Worm (Caenorhabditis elegans): ENCODE results near the gene srj-37.

srj-37 gene

DNA sequence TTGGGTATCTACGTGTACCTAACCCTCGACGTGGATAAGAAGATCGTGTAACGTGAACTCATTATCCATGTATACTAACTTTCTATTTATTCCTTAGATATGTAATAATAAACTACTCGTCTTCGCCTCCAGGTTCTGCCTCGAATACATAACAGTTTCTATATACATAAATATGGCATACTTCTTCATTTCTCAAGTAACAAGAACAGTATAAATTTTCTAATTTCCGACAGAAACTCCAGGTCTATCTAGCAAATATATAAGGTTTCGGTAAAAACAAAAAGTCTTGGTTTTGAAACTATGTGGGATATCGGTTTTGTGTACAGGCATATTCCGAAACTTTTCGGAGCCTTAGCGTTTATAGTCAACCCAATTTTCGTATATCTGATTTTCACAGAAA lies at the start of gene srj-37:
srj-37 (plus strand) TSS at position 301 of the 400 bp plus-strand sequence.
- TF ChIP-seq pros-1 (tag; optimal IDR thresholded peaks at IDR 0.05) (no peak), eyg-1 (tag; optimal IDR thresholded peaks at IDR 0.05) (no peak), ceh-24 (tag; optimal IDR thresholded peaks at IDR 0.05) (no peak), ztf-16 (tag; optimal IDR thresholded peaks at IDR 0.05) (no peak), dmd-4 (tag; optimal IDR thresholded peaks at IDR 0.05; ENCODE audit: borderline replicate concordance) (no peak), che-1 (tag; optimal IDR thresholded peaks at IDR 0.05) (no peak), tbx-7 (tag; optimal IDR thresholded peaks at IDR 0.05) (no peak), fkh-10 (GFP tag; optimal IDR thresholded peaks at IDR 0.05) (no peak), ceh-18 (tag; optimal IDR thresholded peaks at IDR 0.05) (no peak), mec-3 (tag; optimal IDR thresholded peaks at IDR 0.05; ENCODE audit: borderline replicate concordance) (no peak), unc-3 (GFP tag; conservative IDR thresholded peaks at IDR 0.05) (no peak), unc-3 (tag; optimal IDR thresholded peaks at IDR 0.05) (no peak), ceh-14 (tag; optimal IDR thresholded peaks at IDR 0.05) (no peak), tbx-2 (tag; optimal IDR thresholded peaks at IDR 0.05) (no peak), ets-4 (tag; optimal IDR thresholded peaks at IDR 0.05) (no peak), C38D4.7 (GFP tag; optimal IDR thresholded peaks at IDR 0.05) (no peak), lim-6 (tag; optimal IDR thresholded peaks at IDR 0.05) (no peak), ahr-1 (tag; optimal IDR thresholded peaks at IDR 0.05) (no peak), pat-9 (tag; optimal IDR thresholded peaks at IDR 0.05) (no peak), ceh-31 (tag; optimal IDR thresholded peaks at IDR 0.05) (no peak), fkh-6 (tag; optimal IDR thresholded peaks at IDR 0.05) (no peak)

DNA sequence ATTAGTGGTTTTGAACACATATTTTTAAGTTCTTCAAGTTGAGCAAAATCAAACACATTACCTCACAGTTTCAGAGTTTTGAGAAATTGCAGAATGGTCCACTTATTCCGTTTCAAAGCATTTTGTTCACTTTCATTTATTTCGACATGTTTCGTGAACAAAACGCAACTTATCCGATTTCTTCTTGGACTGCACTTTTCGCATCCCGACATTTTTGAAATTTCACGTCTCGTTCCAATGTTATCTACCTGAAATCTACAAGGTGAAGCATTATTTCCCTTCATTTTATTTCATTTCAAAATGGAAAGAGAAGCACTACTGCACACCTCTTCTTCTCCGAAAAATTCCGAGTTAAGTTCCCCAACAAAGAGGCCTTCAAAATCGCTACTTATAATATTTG lies 48.2 kb upstream of the srj-37 start, which contains the start of gene ZK488.6:
ZK488.6 (plus strand) TSS at position 301 of the 400 bp plus-strand sequence.
- TF ChIP-seq ceh-2 (tag; optimal IDR thresholded peaks at IDR 0.05) (no peak), ceh-22 (tag; optimal IDR thresholded peaks at IDR 0.05) (no peak), lin-11 (tag; optimal IDR thresholded peaks at IDR 0.05) (no peak), hlh-15 (tag; optimal IDR thresholded peaks at IDR 0.05) (no peak), ztf-16 (tag; optimal IDR thresholded peaks at IDR 0.05) (no peak), ama-1 (optimal IDR thresholded peaks at IDR 0.05) (no peak), unc-55 (GFP tag; optimal IDR thresholded peaks at IDR 0.05) (no peak), sox-4 (tag; optimal IDR thresholded peaks at IDR 0.05) (no peak)

DNA sequence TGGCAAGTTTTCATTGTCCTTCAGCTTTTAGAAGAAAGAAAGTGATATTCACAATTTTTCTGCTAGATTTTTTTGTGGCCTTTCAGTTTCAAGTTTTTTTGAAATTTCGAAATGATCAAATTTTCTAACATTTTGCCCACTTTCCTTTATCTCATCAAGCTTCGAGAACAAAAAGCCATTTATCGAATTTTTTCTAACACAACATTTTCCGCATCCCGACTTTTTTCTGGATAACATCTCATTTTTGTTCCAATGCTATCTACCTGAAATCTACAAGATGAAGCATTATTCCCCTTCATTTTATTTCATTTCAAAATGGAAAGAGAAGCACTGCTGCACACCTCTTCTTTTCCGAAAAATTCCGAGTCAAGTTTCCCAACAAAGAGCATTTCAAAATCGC lies 45.5 kb upstream of the srj-37 start, which contains the start of gene ZK488.5:
ZK488.5 (plus strand) TSS at position 301 of the 400 bp plus-strand sequence.
- TF ChIP-seq ahr-1 (tag; optimal IDR thresholded peaks at IDR 0.05) (no peak), sdc-2 (tag; optimal IDR thresholded peaks at IDR 0.05) (no peak), ceh-30 (tag; optimal IDR thresholded peaks at IDR 0.05) (no peak), Y22D7AL.16 (tag; optimal IDR thresholded peaks at IDR 0.05) (no peak), C38D4.7 (GFP tag; optimal IDR thresholded peaks at IDR 0.05) (no peak), madf-2 (tag; optimal IDR thresholded peaks at IDR 0.05) (no peak), hlh-30 (tag; optimal IDR thresholded peaks at IDR 0.05; ENCODE audit: insufficient read depth) (no peak), sox-2 (GFP tag; IDR thresholded peaks at IDR 0.05) (no peak), ceh-2 (tag; optimal IDR thresholded peaks at IDR 0.05) (no peak), nhr-232 (tag; optimal IDR thresholded peaks at IDR 0.05) (no peak), fax-1 (tag; optimal IDR thresholded peaks at IDR 0.05) (no peak), npax-4 (tag; optimal IDR thresholded peaks at IDR 0.05) (no peak), unc-42 (tag; optimal IDR thresholded peaks at IDR 0.05) (no peak), ets-4 (tag; optimal IDR thresholded peaks at IDR 0.05) (no peak), F13H6.1 (tag; optimal IDR thresholded peaks at IDR 0.05) (no peak), C08G9.2 (tag; optimal IDR thresholded peaks at IDR 0.05) (no peak), ceh-22 (tag; optimal IDR thresholded peaks at IDR 0.05) (no peak), ceh-19 (GFP tag; optimal IDR thresholded peaks at IDR 0.05) (no peak), fkh-10 (GFP tag; optimal IDR thresholded peaks at IDR 0.05) (no peak)

Data from whole organism, late embryonic.